Worm (Caenorhabditis elegans): Measurements from ENCODE around the gene C15C8.8.

DNA sequence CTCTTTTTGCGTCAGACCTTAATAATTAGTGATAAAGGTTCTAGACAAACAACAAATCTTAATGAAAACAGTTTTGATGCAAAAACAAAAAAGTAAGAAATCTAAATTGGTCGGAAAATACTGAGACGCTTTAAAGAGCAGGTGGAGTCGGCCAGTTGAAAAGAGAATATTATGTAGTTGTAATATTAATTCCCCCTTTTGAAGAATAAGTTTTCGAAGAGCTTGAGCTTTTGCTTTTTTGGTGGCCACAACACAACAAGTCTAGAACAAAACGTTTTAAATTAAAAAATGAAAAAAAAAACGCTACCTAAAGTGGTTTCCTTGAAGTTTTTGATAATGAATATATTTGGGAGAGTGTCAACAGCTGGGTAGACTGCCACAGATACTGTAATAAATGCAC lies 35.9 kb downstream of the C15C8.8 start, which contains the start of gene str-178:
- TF ChIP-seq nhr-11 (tag; optimal IDR thresholded peaks at IDR 0.05) (no peak), lir-3 (tag; optimal IDR thresholded peaks at IDR 0.05) (no peak), vab-7 (GFP tag; IDR thresholded peaks at IDR 0.05) (no peak), pha-4 (GFP tag; IDR thresholded peaks at IDR 0.05) (no peak), pha-4 (tag; optimal IDR thresholded peaks at IDR 0.05) (no peak)

Data from whole organism, L4 larva.